Worm (Caenorhabditis elegans) whole organism, L2 larva: Measurements from ENCODE around the gene npax-4.

Experiments used
- C34F6.9 ChIP-seq: fragments of 150-350 bp; optimal IDR thresholded peaks from 2 replicates; lab custom pipeline; 2014; ENCODE audit warnings: missing biosample characterization, missing genetic modification characterization
- ama-1 ChIP-seq: fragments of 150-350 bp; optimal IDR thresholded peaks from 2 replicates; lab custom pipeline; 2018; ENCODE audit warnings: inconsistent platforms
- ceh-82 ChIP-seq: fragments of 150-350 bp; optimal IDR thresholded peaks from 2 replicates; lab custom pipeline; 2014; ENCODE audit warnings: missing biosample characterization, missing genetic modification characterization
- dmd-4 ChIP-seq: sonication (generic microtip); optimal IDR thresholded peaks from 2 replicates; lab custom pipeline; 2017; ENCODE audit warnings: missing biosample characterization, missing genetic modification characterization
- nhr-11 ChIP-seq: fragments of 150-350 bp; optimal IDR thresholded peaks from 2 replicates; lab custom pipeline; 2014; ENCODE audit warnings: missing biosample characterization, missing genetic modification characterization
- nhr-25 ChIP-seq: fragments of 150-350 bp; sonication (generic microtip); optimal IDR thresholded peaks from 3 replicates; lab custom pipeline; 2014; ENCODE audit warnings: missing biosample characterization, missing genetic modification characterization
- sma-3 ChIP-seq: sonication (generic microtip); optimal IDR thresholded peaks from 2 replicates; lab custom pipeline; 2016; ENCODE audit warnings: missing genetic modification reagents, missing genetic modification characterization, missing compliant biosample characterization
- snpc-4 ChIP-seq: fragments of 150-350 bp; optimal IDR thresholded peaks from 2 replicates; lab custom pipeline; 2014; ENCODE audit warnings: missing biosample characterization, missing genetic modification characterization
- unc-39 ChIP-seq: fragments of 150-350 bp; optimal IDR thresholded peaks from 2 replicates; lab custom pipeline; 2014; ENCODE audit warnings: missing biosample characterization, missing genetic modification characterization
- unc-62 ChIP-seq: fragments of 150-350 bp; optimal IDR thresholded peaks from 2 replicates; lab custom pipeline; 2014; ENCODE audit warnings: missing biosample characterization, missing genetic modification reagents, missing genetic modification characterization
- zag-1 ChIP-seq: fragments of 150-350 bp; optimal IDR thresholded peaks from 2 replicates; lab custom pipeline; 2014; ENCODE audit warnings: missing biosample characterization, missing genetic modification characterization
- ztf-1 ChIP-seq: fragments of 200-800 bp; sonication (Bioruptor generic); conservative IDR thresholded peaks from 2 replicates; pipeline ENCODE4 v1.3.6; 2022; ENCODE audit warnings: missing genetic modification characterization, missing compliant biosample characterization

- no peak for TF ChIP-seq ztf-1 (GFP tag; lab: Robert Waterston, UW)
- no peak for TF ChIP-seq ama-1 (lab: Kevin White, UChicago)
- no peak for TF ChIP-seq dmd-4 (tag; lab: Kevin White, UChicago)
- TF ChIP-seq zag-1 (tag; lab: Kevin White, UChicago) = no peak
- no peak for TF ChIP-seq unc-39 (tag; lab: Kevin White, UChicago)
- no peak for TF ChIP-seq snpc-4 (tag; lab: Kevin White, UChicago)
- no peak for TF ChIP-seq sma-3
- no peak for TF ChIP-seq ceh-82 (tag; lab: Kevin White, UChicago)
- no peak for TF ChIP-seq nhr-11 (tag; lab: Kevin White, UChicago)
- no peak for TF ChIP-seq C34F6.9 (tag; lab: Kevin White, UChicago)
- TF ChIP-seq nhr-25 (tag; lab: Kevin White, UChicago) = no peak
- TF ChIP-seq unc-62 (GFP tag; lab: Kevin White, UChicago) = no peak
Observed at ce11 chrIV:8827500-8827899, 52.2 kb downstream of the npax-4 start, which contains the start of gene T28C6.7.
